Worm (Caenorhabditis elegans) whole organism, L2 larva: Measurements from ENCODE around the gene mec-7.
A peak's percentile ranks its signal among the peaks of the same experiment; 100 is the strongest.

Experiments used
- C34F6.9 ChIP-seq: fragments of 150-350 bp; optimal IDR thresholded peaks from 2 replicates; lab custom pipeline; 2014; ENCODE audit warnings: missing biosample characterization, missing genetic modification characterization
- F13H6.1 ChIP-seq: sonication (generic microtip); optimal IDR thresholded peaks from 2 replicates; lab custom pipeline; 2016; ENCODE audit warnings: missing genetic modification characterization, missing compliant biosample characterization
- R02D3.7 ChIP-seq: fragments of 150-350 bp; optimal IDR thresholded peaks from 2 replicates; lab custom pipeline; 2014; ENCODE audit warnings: missing biosample characterization, missing genetic modification characterization
- Y55F3AM.14 ChIP-seq: fragments of 200-800 bp; sonication (Bioruptor generic); optimal IDR thresholded peaks from 2 replicates; lab custom pipeline; 2018; ENCODE audit warnings: mild to moderate bottlenecking, missing genetic modification characterization, missing compliant biosample characterization
- ZK546.5 ChIP-seq: sonication (generic microtip); optimal IDR thresholded peaks from 2 replicates; lab custom pipeline; 2017; ENCODE audit warnings: missing biosample characterization, missing genetic modification characterization
- alr-1 ChIP-seq: fragments of 150-350 bp; optimal IDR thresholded peaks from 2 replicates; lab custom pipeline; 2014; ENCODE audit warnings: missing biosample characterization, missing genetic modification characterization
- aly-2 ChIP-seq: fragments of 150-350 bp; optimal IDR thresholded peaks from 2 replicates; lab custom pipeline; 2014; ENCODE audit warnings: missing biosample characterization, missing genetic modification characterization
- ama-1 ChIP-seq: fragments of 150-350 bp; optimal IDR thresholded peaks from 2 replicates; lab custom pipeline; 2018; ENCODE audit warnings: inconsistent platforms
- blmp-1 ChIP-seq: sonication (generic microtip); optimal IDR thresholded peaks from 2 replicates; lab custom pipeline; 2017; ENCODE audit warnings: missing genetic modification characterization, mild to moderate bottlenecking, missing compliant biosample characterization, antibody characterized with exemption, moderate library complexity; ENCODE audit not compliant: insufficient read depth
- ceh-16 ChIP-seq: fragments of 150-350 bp; optimal IDR thresholded peaks from 2 replicates; lab custom pipeline; 2014; ENCODE audit warnings: missing biosample characterization, missing genetic modification characterization
- ceh-82 ChIP-seq: fragments of 150-350 bp; optimal IDR thresholded peaks from 2 replicates; lab custom pipeline; 2014; ENCODE audit warnings: missing biosample characterization, missing genetic modification characterization
- crh-2 ChIP-seq: sonication (generic microtip); optimal IDR thresholded peaks from 2 replicates; lab custom pipeline; 2017; ENCODE audit warnings: missing biosample characterization, missing genetic modification characterization
- dmd-4 ChIP-seq: sonication (generic microtip); optimal IDR thresholded peaks from 2 replicates; lab custom pipeline; 2017; ENCODE audit warnings: missing biosample characterization, missing genetic modification characterization
- egl-27 ChIP-seq: sonication (generic microtip); optimal IDR thresholded peaks from 3 replicates; lab custom pipeline; 2017; ENCODE audit warnings: missing biosample characterization, missing genetic modification reagents, missing genetic modification characterization
- elt-1 ChIP-seq: fragments of 150-350 bp; optimal IDR thresholded peaks from 2 replicates; lab custom pipeline; 2014; ENCODE audit warnings: missing biosample characterization, missing genetic modification characterization
- elt-3 ChIP-seq: sonication (generic microtip); optimal IDR thresholded peaks from 2 replicates; lab custom pipeline; 2017; ENCODE audit warnings: missing biosample characterization, missing genetic modification characterization
- fos-1 ChIP-seq: fragments of 150-350 bp; optimal IDR thresholded peaks from 2 replicates; lab custom pipeline; 2014; ENCODE audit warnings: missing biosample characterization, missing genetic modification characterization
- gmeb-1 ChIP-seq: fragments of 150-350 bp; optimal IDR thresholded peaks from 2 replicates; lab custom pipeline; 2014; ENCODE audit warnings: missing biosample characterization, missing genetic modification characterization
- lin-11 ChIP-seq: fragments of 150-350 bp; sonication (generic microtip); optimal IDR thresholded peaks from 2 replicates; lab custom pipeline; 2014; ENCODE audit warnings: missing biosample characterization, missing genetic modification characterization, inconsistent platforms, mixed read lengths
- lin-13 ChIP-seq: fragments of 150-350 bp; optimal IDR thresholded peaks from 2 replicates; lab custom pipeline; 2014; ENCODE audit warnings: missing biosample characterization, missing genetic modification reagents, missing genetic modification characterization
- lin-39 ChIP-seq: fragments of 150-350 bp; optimal IDR thresholded peaks from 2 replicates; lab custom pipeline; 2014; ENCODE audit warnings: missing biosample characterization, missing genetic modification reagents, missing genetic modification characterization
- lsy-2 ChIP-seq, 2 experiments: fragments of 150-350 bp in 1 of 2; sonication (generic microtip) in 1 of 2; optimal IDR thresholded peaks; 2 replicates each; lab custom pipeline; 2014 to 2017; ENCODE audit warnings: missing biosample characterization in 2 of 2, missing genetic modification characterization in 2 of 2
- mab-5 ChIP-seq: fragments of 150-350 bp; optimal IDR thresholded peaks from 2 replicates; lab custom pipeline; 2014; ENCODE audit warnings: missing biosample characterization, missing genetic modification characterization
- mbf-1 ChIP-seq: sonication (generic microtip); optimal IDR thresholded peaks from 2 replicates; lab custom pipeline; 2017; ENCODE audit warnings: missing biosample characterization, missing genetic modification characterization
- mdl-1 ChIP-seq, 2 experiments: fragments of 150-350 bp in 1 of 2; sonication (generic microtip) in 1 of 2; optimal IDR thresholded peaks; 2 replicates each; lab custom pipeline; 2017; ENCODE audit warnings: missing biosample characterization in 2 of 2, missing genetic modification characterization in 2 of 2
- nhr-10 ChIP-seq: sonication (generic microtip); optimal IDR thresholded peaks from 2 replicates; lab custom pipeline; 2017; ENCODE audit warnings: missing biosample characterization, missing genetic modification characterization
- nhr-11 ChIP-seq: fragments of 150-350 bp; optimal IDR thresholded peaks from 2 replicates; lab custom pipeline; 2014; ENCODE audit warnings: missing biosample characterization, missing genetic modification characterization
- nhr-12 ChIP-seq: fragments of 150-350 bp; optimal IDR thresholded peaks from 2 replicates; lab custom pipeline; 2014; ENCODE audit warnings: missing biosample characterization, missing genetic modification characterization
- nhr-129 ChIP-seq: fragments of 150-350 bp; optimal IDR thresholded peaks from 2 replicates; lab custom pipeline; 2014; ENCODE audit warnings: missing biosample characterization, missing genetic modification characterization
- nhr-21 ChIP-seq: fragments of 150-350 bp; optimal IDR thresholded peaks from 2 replicates; lab custom pipeline; 2014; ENCODE audit warnings: missing biosample characterization, missing genetic modification characterization
- nhr-23 ChIP-seq: fragments of 150-350 bp; optimal IDR thresholded peaks from 2 replicates; lab custom pipeline; 2014; ENCODE audit warnings: missing biosample characterization, missing genetic modification reagents, missing genetic modification characterization
- nhr-237 ChIP-seq: fragments of 150-350 bp; optimal IDR thresholded peaks from 2 replicates; lab custom pipeline; 2014; ENCODE audit warnings: missing biosample characterization, missing genetic modification characterization
- nhr-25 ChIP-seq: fragments of 150-350 bp; sonication (generic microtip); optimal IDR thresholded peaks from 3 replicates; lab custom pipeline; 2014; ENCODE audit warnings: missing biosample characterization, missing genetic modification characterization
- nhr-6 ChIP-seq: fragments of 150-350 bp; optimal IDR thresholded peaks from 2 replicates; lab custom pipeline; 2014; ENCODE audit warnings: missing biosample characterization, missing genetic modification characterization
- nhr-77 ChIP-seq: fragments of 150-350 bp; optimal IDR thresholded peaks from 2 replicates; lab custom pipeline; 2014; ENCODE audit warnings: missing biosample characterization, missing genetic modification characterization
- peb-1 ChIP-seq: fragments of 150-350 bp; optimal IDR thresholded peaks from 2 replicates; lab custom pipeline; 2014; ENCODE audit warnings: missing biosample characterization, missing genetic modification characterization
- sem-4 ChIP-seq: fragments of 150-350 bp; optimal IDR thresholded peaks from 2 replicates; lab custom pipeline; 2014; ENCODE audit warnings: missing biosample characterization, missing genetic modification reagents, missing genetic modification characterization
- skn-1 ChIP-seq: sonication (generic microtip); optimal IDR thresholded peaks from 2 replicates; lab custom pipeline; 2017; ENCODE audit warnings: missing biosample characterization, missing genetic modification characterization
- sma-3 ChIP-seq: sonication (generic microtip); optimal IDR thresholded peaks from 2 replicates; lab custom pipeline; 2016; ENCODE audit warnings: missing genetic modification reagents, missing genetic modification characterization, missing compliant biosample characterization
- sma-9 ChIP-seq, 2 experiments: fragments of 150-350 bp in 1 of 2; sonication (generic microtip) in 1 of 2; optimal IDR thresholded peaks; 2 replicates each; lab custom pipeline; 2014 to 2016; ENCODE audit warnings: missing genetic modification characterization in 2 of 2, mild to moderate bottlenecking in 1 of 2, missing biosample characterization in 1 of 2, missing compliant biosample characterization in 1 of 2, missing genetic modification reagents in 1 of 2, moderate library complexity in 1 of 2
- snpc-4 ChIP-seq: fragments of 150-350 bp; optimal IDR thresholded peaks from 2 replicates; lab custom pipeline; 2014; ENCODE audit warnings: missing biosample characterization, missing genetic modification characterization
- unc-39 ChIP-seq: fragments of 150-350 bp; optimal IDR thresholded peaks from 2 replicates; lab custom pipeline; 2014; ENCODE audit warnings: missing biosample characterization, missing genetic modification characterization
- unc-55 ChIP-seq: fragments of 150-350 bp; sonication (generic microtip); optimal IDR thresholded peaks from 3 replicates; lab custom pipeline; 2014; ENCODE audit warnings: missing biosample characterization, missing genetic modification reagents, missing genetic modification characterization
- unc-62 ChIP-seq: fragments of 150-350 bp; optimal IDR thresholded peaks from 2 replicates; lab custom pipeline; 2014; ENCODE audit warnings: missing biosample characterization, missing genetic modification reagents, missing genetic modification characterization
- zag-1 ChIP-seq: fragments of 150-350 bp; optimal IDR thresholded peaks from 2 replicates; lab custom pipeline; 2014; ENCODE audit warnings: missing biosample characterization, missing genetic modification characterization
- ztf-1 ChIP-seq: fragments of 200-800 bp; sonication (Bioruptor generic); conservative IDR thresholded peaks from 2 replicates; pipeline ENCODE4 v1.3.6; 2022; ENCODE audit warnings: missing genetic modification characterization, missing compliant biosample characterization
- ztf-11 ChIP-seq: sonication (generic microtip); optimal IDR thresholded peaks from 2 replicates; lab custom pipeline; 2017; ENCODE audit warnings: missing biosample characterization, missing genetic modification characterization
- ztf-4 ChIP-seq: fragments of 150-350 bp; optimal IDR thresholded peaks from 2 replicates; lab custom pipeline; 2014; ENCODE audit warnings: missing biosample characterization, missing genetic modification characterization

mec-7 gene

DNA sequence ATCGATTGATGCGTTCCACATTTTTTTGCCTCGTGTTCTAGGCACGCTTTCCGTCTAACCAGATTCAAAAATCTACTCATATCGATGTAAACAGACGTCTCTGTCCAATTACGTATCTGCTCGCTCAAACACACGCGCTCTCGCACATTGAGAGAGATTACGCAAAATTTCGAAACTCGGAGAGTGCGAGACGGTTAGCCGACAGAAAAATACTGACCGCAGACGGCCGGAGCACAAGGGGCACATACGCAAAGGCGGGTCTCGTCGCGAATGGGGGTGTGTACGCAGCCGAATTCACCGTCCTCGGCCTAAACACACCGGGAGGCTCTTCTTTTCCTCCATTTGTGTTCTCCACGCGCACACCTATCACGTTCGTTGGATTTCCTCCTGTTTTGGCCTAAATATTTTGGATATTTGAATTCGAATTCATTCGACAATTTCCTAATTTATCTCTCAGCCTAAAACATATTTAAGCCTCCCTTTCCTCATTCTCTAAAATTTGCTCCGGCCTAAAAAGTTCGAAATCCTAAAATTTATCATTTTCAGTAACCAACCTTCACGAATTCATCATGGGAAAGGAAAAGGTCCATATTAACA is 46.7 kb upstream of the mec-7 start, which contains the start of gene eef-1A.2:
Gene eef-1A.2 (plus strand): TSS at position 547 of the 597 bp plus-strand sequence.
- TF ChIP-seq skn-1 (no peak), lsy-2 (tag; optimal IDR thresholded peaks at IDR 0.05; lab: Kevin White, UChicago) (peak; percentile 83 to 92), elt-3 (no peak), mdl-1 (tag; optimal IDR thresholded peaks at IDR 0.05; lab: Kevin White, UChicago) (peak; percentile 87 to 98), nhr-10 (peak; percentile 66), ama-1 (peak; percentile 85), nhr-11 (tag; lab: Kevin White, UChicago) (no peak), nhr-23 (tag; lab: Kevin White, UChicago) (no peak), nhr-21 (tag; lab: Kevin White, UChicago) (peak; percentile 96), aly-2 (tag; lab: Kevin White, UChicago) (no peak), gmeb-1 (tag; lab: Kevin White, UChicago) (peak; percentile 78), sma-9 (GFP tag; optimal IDR thresholded peaks at IDR 0.05; lab: Kevin White, UChicago) (peak; percentile 95), sma-9 (tag; optimal IDR thresholded peaks at IDR 0.05; lab: Kevin White, UChicago) (no peak), unc-62 (GFP tag; lab: Kevin White, UChicago) (peak; percentile 23), crh-2 (tag; lab: Kevin White, UChicago) (peak; percentile 97), peb-1 (tag; lab: Kevin White, UChicago) (no peak), ceh-16 (peak; percentile 85), ztf-1 (GFP tag; lab: Robert Waterston, UW) (no peak), unc-39 (no peak), Y55F3AM.14 (GFP tag; lab: Kevin White, UChicago) (peak; percentile 90), dmd-4 (tag; lab: Kevin White, UChicago) (no peak), lin-11 (tag; lab: Kevin White, UChicago) (peak; percentile 99), nhr-129 (tag; lab: Kevin White, UChicago) (peak; percentile 100), lin-39 (tag; lab: Kevin White, UChicago) (no peak), sma-3 (peak; percentile 96), zag-1 (tag; lab: Kevin White, UChicago) (peak; percentile 96), R02D3.7 (tag; lab: Kevin White, UChicago) (no peak), egl-27 (tag; lab: Kevin White, UChicago) (peak; percentile 96), ZK546.5 (tag; lab: Kevin White, UChicago) (peak; percentile 44), snpc-4 (tag; lab: Kevin White, UChicago) (peak; percentile 67), fos-1 (tag; lab: Kevin White, UChicago) (peak; percentile 81), nhr-77 (tag; lab: Kevin White, UChicago) (peak; percentile 34), ztf-11 (tag; lab: Kevin White, UChicago) (no peak), F13H6.1 (tag; lab: Kevin White, UChicago) (peak; percentile 95), alr-1 (tag; lab: Kevin White, UChicago) (peak; percentile 89), elt-1 (tag; lab: Kevin White, UChicago) (no peak), ceh-82 (tag; lab: Kevin White, UChicago) (peak; percentile 88), nhr-6 (tag; lab: Kevin White, UChicago) (peak; percentile 87), lin-13 (peak; percentile 94), sem-4 (tag; lab: Kevin White, UChicago) (peak; percentile 90), C34F6.9 (tag; lab: Kevin White, UChicago) (peak; percentile 100), nhr-25 (tag; lab: Kevin White, UChicago) (peak; percentile 91), blmp-1 (peak; percentile 76), ztf-4 (tag; lab: Kevin White, UChicago) (peak; percentile 87), nhr-237 (tag; lab: Kevin White, UChicago) (no peak), nhr-12 (tag; lab: Kevin White, UChicago) (no peak), mab-5 (tag; lab: Kevin White, UChicago) (peak; percentile 60), unc-55 (peak; percentile 93), mbf-1 (tag; lab: Kevin White, UChicago) (no peak)
